In genomic region chrIII:9467095-9467494, ce11 we compare ENCODE assay signal across 4 worm cellular contexts.
TF ChIP-seq lines count a peak whose summit lies in the region.

baf-1 (plus strand) TSS chrIII:9467464.

TF ChIP-seq in whole organism, L2 larva, 48 proteins besides CTCF, POLR2A, EP300 and RAD21 (continues in another document):
- TF ChIP-seq elt-3 (tag; optimal IDR thresholded peaks at IDR 0.05; lab: Kevin White, UChicago) = no peak
- peak; percentile 13 for TF ChIP-seq blmp-1 (tag; optimal IDR thresholded peaks at IDR 0.05; lab: Kevin White, UChicago; ENCODE audit: insufficient read depth)
- TF ChIP-seq ztf-1 (GFP tag; conservative IDR thresholded peaks at IDR 0.05; lab: Robert Waterston, UW) = no peak
- TF ChIP-seq nhr-12 (tag; optimal IDR thresholded peaks at IDR 0.05; lab: Kevin White, UChicago) = no peak
- TF ChIP-seq Y55F3AM.14 (GFP tag; optimal IDR thresholded peaks at IDR 0.05; lab: Kevin White, UChicago) = no peak
- peak; percentile 46 for TF ChIP-seq sma-9 (GFP tag; optimal IDR thresholded peaks at IDR 0.05; lab: Kevin White, UChicago)
- no peak for TF ChIP-seq sma-9 (tag; optimal IDR thresholded peaks at IDR 0.05; lab: Kevin White, UChicago)
- no peak for TF ChIP-seq nhr-6 (tag; optimal IDR thresholded peaks at IDR 0.05; lab: Kevin White, UChicago)
- TF ChIP-seq lin-13 (GFP tag; optimal IDR thresholded peaks at IDR 0.05; lab: Kevin White, UChicago) = peak; percentile 33
- peak; percentile 80 for TF ChIP-seq gmeb-1 (tag; optimal IDR thresholded peaks at IDR 0.05; lab: Kevin White, UChicago)
- peak; percentile 29 for TF ChIP-seq nhr-21 (tag; optimal IDR thresholded peaks at IDR 0.05; lab: Kevin White, UChicago)
- TF ChIP-seq peb-1 (tag; optimal IDR thresholded peaks at IDR 0.05; lab: Kevin White, UChicago) = no peak
- no peak for TF ChIP-seq egl-27 (tag; optimal IDR thresholded peaks at IDR 0.05; lab: Kevin White, UChicago)
- peak; percentile 23 for TF ChIP-seq F13H6.1 (tag; optimal IDR thresholded peaks at IDR 0.05; lab: Kevin White, UChicago)
- TF ChIP-seq ama-1 (optimal IDR thresholded peaks at IDR 0.05; lab: Kevin White, UChicago) = no peak
- peak; percentile 12 for TF ChIP-seq ZK546.5 (tag; optimal IDR thresholded peaks at IDR 0.05; lab: Kevin White, UChicago)
- peak; percentile 57 for TF ChIP-seq mab-5 (tag; optimal IDR thresholded peaks at IDR 0.05; lab: Kevin White, UChicago)
- no peak for TF ChIP-seq nhr-10 (tag; optimal IDR thresholded peaks at IDR 0.05; lab: Kevin White, UChicago)
- TF ChIP-seq nhr-237 (tag; optimal IDR thresholded peaks at IDR 0.05; lab: Kevin White, UChicago) = no peak
- TF ChIP-seq lin-39 (tag; optimal IDR thresholded peaks at IDR 0.05; lab: Kevin White, UChicago) = no peak
- peak; percentile 37 for TF ChIP-seq fos-1 (tag; optimal IDR thresholded peaks at IDR 0.05; lab: Kevin White, UChicago)
- TF ChIP-seq nhr-11 (tag; optimal IDR thresholded peaks at IDR 0.05; lab: Kevin White, UChicago) = no peak
- TF ChIP-seq ztf-4 (tag; optimal IDR thresholded peaks at IDR 0.05; lab: Kevin White, UChicago) = no peak
- TF ChIP-seq aly-2 (tag; optimal IDR thresholded peaks at IDR 0.05; lab: Kevin White, UChicago) = no peak

TF ChIP-seq in whole organism, L4 larva, 104 proteins besides CTCF, POLR2A, EP300 and RAD21 (continues in another document):
- TF ChIP-seq D1046.2 (GFP tag; IDR thresholded peaks at IDR 0.05; lab: Robert Waterston, UW) = no peak
- no peak for TF ChIP-seq lim-7 (GFP tag; IDR thresholded peaks at IDR 0.05; lab: Robert Waterston, UW)
- peak; percentile 98 for TF ChIP-seq lin-38 (GFP tag; IDR thresholded peaks at IDR 0.05; lab: Robert Waterston, UW)
- TF ChIP-seq pha-4 (GFP tag; IDR thresholded peaks at IDR 0.05; lab: Robert Waterston, UW) = no peak
- TF ChIP-seq pha-4 (tag; optimal IDR thresholded peaks at IDR 0.05; lab: Kevin White, UChicago) = no peak
- no peak for TF ChIP-seq egl-43 (GFP tag; IDR thresholded peaks at IDR 0.05; lab: Robert Waterston, UW)
- no peak for TF ChIP-seq F10B5.3 (tag; optimal IDR thresholded peaks at IDR 0.05; lab: Kevin White, UChicago)
- no peak for TF ChIP-seq attf-4 (tag; optimal IDR thresholded peaks at IDR 0.05; lab: Kevin White, UChicago)
- TF ChIP-seq mdl-1 (tag; optimal IDR thresholded peaks at IDR 0.05; lab: Kevin White, UChicago) = no peak
- no peak for TF ChIP-seq lin-1 (GFP tag; IDR thresholded peaks at IDR 0.05; lab: Robert Waterston, UW)
- no peak for TF ChIP-seq ceh-20 (GFP tag; IDR thresholded peaks at IDR 0.05; lab: Robert Waterston, UW)
- TF ChIP-seq lin-15B (tag; optimal IDR thresholded peaks at IDR 0.05; lab: Kevin White, UChicago) = no peak
- no peak for TF ChIP-seq Y75B8A.6 (GFP tag; IDR thresholded peaks at IDR 0.05; lab: Robert Waterston, UW)
- peak; percentile 57 for TF ChIP-seq unc-130 (GFP tag; optimal IDR thresholded peaks at IDR 0.05; lab: Kevin White, UChicago)
- TF ChIP-seq zfp-3 (GFP tag; conservative IDR thresholded peaks at IDR 0.05; lab: Robert Waterston, UW) = peak; percentile 31; the same call in 1 of the 2 replicates
- TF ChIP-seq R02D3.7 (tag; optimal IDR thresholded peaks at IDR 0.05; lab: Kevin White, UChicago) = no peak
- no peak for TF ChIP-seq nhr-48 (tag; optimal IDR thresholded peaks at IDR 0.05; lab: Kevin White, UChicago)
- no peak for TF ChIP-seq snpc-1.2 (GFP tag; IDR thresholded peaks at IDR 0.05; lab: Robert Waterston, UW)
- TF ChIP-seq mep-1 (tag; optimal IDR thresholded peaks at IDR 0.05; lab: Kevin White, UChicago) = peak; percentile 70
- peak; percentile 60 for TF ChIP-seq nhr-77 (tag; optimal IDR thresholded peaks at IDR 0.05; lab: Kevin White, UChicago)
- TF ChIP-seq nhr-28 (tag; optimal IDR thresholded peaks at IDR 0.05; lab: Kevin White, UChicago) = peak; percentile 34
- TF ChIP-seq tag-97 (GFP tag; IDR thresholded peaks at IDR 0.05; lab: Robert Waterston, UW) = no peak
- TF ChIP-seq dpl-1 (GFP tag; optimal IDR thresholded peaks at IDR 0.05; lab: Kevin White, UChicago) = peak; percentile 70
- peak; percentile 59 for TF ChIP-seq nhr-6 (tag; optimal IDR thresholded peaks at IDR 0.05; lab: Kevin White, UChicago)
- TF ChIP-seq T26A8.4 (GFP tag; IDR thresholded peaks at IDR 0.05; lab: Robert Waterston, UW) = no peak

TF ChIP-seq in whole organism, late embryonic, 69 proteins besides CTCF, POLR2A, EP300 and RAD21:
- TF ChIP-seq ceh-18 (tag; optimal IDR thresholded peaks at IDR 0.05; lab: Kevin White, UChicago) = no peak
- TF ChIP-seq eyg-1 (tag; optimal IDR thresholded peaks at IDR 0.05; lab: Kevin White, UChicago) = no peak
- no peak for TF ChIP-seq unc-86 (tag; optimal IDR thresholded peaks at IDR 0.05; lab: Kevin White, UChicago)
- no peak for TF ChIP-seq fax-1 (tag; optimal IDR thresholded peaks at IDR 0.05; lab: Kevin White, UChicago)
- TF ChIP-seq ceh-31 (tag; optimal IDR thresholded peaks at IDR 0.05; lab: Kevin White, UChicago) = peak; percentile 52
- TF ChIP-seq hlh-15 (tag; optimal IDR thresholded peaks at IDR 0.05; lab: Kevin White, UChicago) = no peak
- peak; percentile 40 for TF ChIP-seq elt-2 (tag; optimal IDR thresholded peaks at IDR 0.05; lab: Kevin White, UChicago)
- no peak for TF ChIP-seq lin-11 (tag; optimal IDR thresholded peaks at IDR 0.05; lab: Kevin White, UChicago)
- no peak for TF ChIP-seq dve-1 (tag; optimal IDR thresholded peaks at IDR 0.05; lab: Kevin White, UChicago)
- TF ChIP-seq hlh-30 (tag; optimal IDR thresholded peaks at IDR 0.05; lab: Kevin White, UChicago; ENCODE audit: insufficient read depth) = no peak
- no peak for TF ChIP-seq ceh-45 (GFP tag; IDR thresholded peaks at IDR 0.05; lab: Robert Waterston, UW)
- TF ChIP-seq ama-1 (optimal IDR thresholded peaks at IDR 0.05; lab: Kevin White, UChicago) = no peak
- TF ChIP-seq npax-4 (tag; optimal IDR thresholded peaks at IDR 0.05; lab: Kevin White, UChicago) = no peak
- TF ChIP-seq unc-3 (GFP tag; conservative IDR thresholded peaks at IDR 0.05; lab: Robert Waterston, UW) = no peak
- TF ChIP-seq unc-3 (tag; optimal IDR thresholded peaks at IDR 0.05; lab: Kevin White, UChicago) = no peak
- TF ChIP-seq hlh-8 (tag; optimal IDR thresholded peaks at IDR 0.05; lab: Kevin White, UChicago) = no peak

TF ChIP-seq in whole organism, mixed stage, embryonic, 35 proteins besides CTCF, POLR2A, EP300 and RAD21:
- TF ChIP-seq ceh-39 (tag; optimal IDR thresholded peaks at IDR 0.05; lab: Kevin White, UChicago) (peak; percentile 79), ztf-11 (tag; optimal IDR thresholded peaks at IDR 0.05; lab: Kevin White, UChicago) (no peak), ceh-43 (GFP tag; optimal IDR thresholded peaks at IDR 0.05; lab: Kevin White, UChicago) (no peak), lsy-2 (tag; optimal IDR thresholded peaks at IDR 0.05; lab: Kevin White, UChicago) (peak; percentile 54), mep-1 (tag; optimal IDR thresholded peaks at IDR 0.05; lab: Kevin White, UChicago) (peak; percentile 55)
